Fruit fly (Drosophila melanogaster) whole organism, wandering third instar larva: ENCODE data around the gene Sbds.

ENCODE experiments used
- CG9705 ChIP-seq: fragments of 200-800 bp; sonication (Bioruptor generic); optimal IDR thresholded peaks from 2 replicates; lab custom pipeline; 2018; ENCODE audit warnings: missing biosample characterization, mild to moderate bottlenecking, missing genetic modification characterization
- HLH106 ChIP-seq: fragments of 200-800 bp; optimal IDR thresholded peaks from 3 replicates; lab custom pipeline; 2019; ENCODE audit warnings: missing biosample characterization, mild to moderate bottlenecking, missing genetic modification characterization, moderate library complexity
- Hnf4 ChIP-seq: fragments of 200-800 bp; sonication (Bioruptor generic); optimal IDR thresholded peaks from 2 replicates; lab custom pipeline; 2016; ENCODE audit warnings: missing biosample characterization, mild to moderate bottlenecking, missing genetic modification characterization
- Hr78 ChIP-seq: fragments of >200 bp; optimal IDR thresholded peaks from 2 replicates; lab custom pipeline; 2017; ENCODE audit warnings: missing biosample characterization, missing genetic modification characterization
- Myc ChIP-seq: fragments of >200 bp; optimal IDR thresholded peaks from 2 replicates; lab custom pipeline; 2017
- N ChIP-seq: fragments of >200 bp; optimal IDR thresholded peaks from 2 replicates; lab custom pipeline; 2018; ENCODE audit warnings: missing biosample characterization, missing external identifiers, missing genetic modification characterization
- br ChIP-seq: fragments of 200-800 bp; sonication (Bioruptor generic); optimal IDR thresholded peaks from 2 replicates; lab custom pipeline; 2016; ENCODE audit warnings: missing biosample characterization, missing genetic modification characterization
- brk ChIP-seq: fragments of 200-800 bp; sonication (Bioruptor generic); optimal IDR thresholded peaks from 2 replicates; lab custom pipeline; 2016; ENCODE audit warnings: missing biosample characterization, mild to moderate bottlenecking, missing genetic modification characterization
- pan ChIP-seq: fragments of >200 bp; optimal IDR thresholded peaks from 2 replicates; lab custom pipeline; 2017
- usp ChIP-seq: fragments of >200 bp; optimal IDR thresholded peaks from 2 replicates; lab custom pipeline; 2017; ENCODE audit warnings: missing biosample characterization, missing genetic modification characterization

dm6 chr3L:6771208-6771607 lies 18.5 kb downstream of the Sbds start:
- TF ChIP-seq HLH106 (tag; lab: Kevin White, UChicago) (peak; percentile 49), usp (GFP tag; lab: Kevin White, UChicago) (no peak), Hr78 (GFP tag; lab: Kevin White, UChicago) (no peak), CG9705 (GFP tag; lab: Kevin White, UChicago) (no peak), brk (GFP tag; lab: Kevin White, UChicago) (peak; percentile 27), N (no peak), Hnf4 (peak; percentile 71), br (GFP tag; lab: Kevin White, UChicago) (peak; percentile 41), pan (no peak), Myc (no peak)
